Worm (Caenorhabditis elegans) whole organism, mixed stage, embryonic: ENCODE measurements around the gene ZC477.7.

Source experiments
- M03D4.4 ChIP-seq: sonication (generic microtip); optimal IDR thresholded peaks from 2 replicates; lab custom pipeline; 2017; ENCODE audit warnings: mild to moderate bottlenecking, missing genetic modification characterization, missing compliant biosample characterization
- bed-3 ChIP-seq: fragments of 200-800 bp; sonication (Bioruptor generic); optimal IDR thresholded peaks from 3 replicates; lab custom pipeline; 2018; ENCODE audit warnings: mild to moderate bottlenecking, missing genetic modification characterization, moderate library complexity, missing compliant biosample characterization
- blmp-1 ChIP-seq: fragments of 150-350 bp; optimal IDR thresholded peaks from 2 replicates; lab custom pipeline; 2014; ENCODE audit warnings: missing biosample characterization, missing genetic modification characterization
- ceh-39 ChIP-seq: fragments of 150-350 bp; optimal IDR thresholded peaks from 2 replicates; lab custom pipeline; 2014; ENCODE audit warnings: missing biosample characterization, missing genetic modification characterization
- ceh-43 ChIP-seq: fragments of 200-800 bp; sonication (Bioruptor generic); optimal IDR thresholded peaks from 2 replicates; lab custom pipeline; 2018; ENCODE audit warnings: mild to moderate bottlenecking, missing genetic modification characterization, moderate library complexity, missing compliant biosample characterization
- ceh-83 ChIP-seq: fragments of 200-800 bp; sonication (Bioruptor generic); optimal IDR thresholded peaks from 2 replicates; lab custom pipeline; 2018; ENCODE audit warnings: mild to moderate bottlenecking, missing genetic modification characterization, missing compliant biosample characterization
- ces-1 ChIP-seq: fragments of 150-350 bp; optimal IDR thresholded peaks from 2 replicates; lab custom pipeline; 2014; ENCODE audit warnings: missing biosample characterization, missing genetic modification reagents, missing genetic modification characterization
- cnd-1 ChIP-seq: fragments of 200-800 bp; sonication (Bioruptor generic); optimal IDR thresholded peaks from 2 replicates; lab custom pipeline; 2018; ENCODE audit warnings: mild to moderate bottlenecking, missing genetic modification characterization, missing compliant biosample characterization
- drap-1 ChIP-seq: fragments of 200-800 bp; sonication (Bioruptor generic); optimal IDR thresholded peaks from 3 replicates; lab custom pipeline; 2018; ENCODE audit warnings: mild to moderate bottlenecking, missing genetic modification characterization, missing compliant biosample characterization
- elt-1 ChIP-seq: sonication (generic microtip); optimal IDR thresholded peaks from 2 replicates; lab custom pipeline; 2017; ENCODE audit warnings: missing genetic modification characterization, mild to moderate bottlenecking, missing compliant biosample characterization, antibody characterized with exemption, moderate library complexity, borderline replicate concordance; ENCODE audit not compliant: insufficient read depth
- elt-3 ChIP-seq: fragments of 150-350 bp; optimal IDR thresholded peaks from 2 replicates; lab custom pipeline; 2014; ENCODE audit warnings: missing biosample characterization, missing genetic modification characterization
- flh-1 ChIP-seq: fragments of 200-800 bp; sonication (Bioruptor generic); optimal IDR thresholded peaks from 2 replicates; lab custom pipeline; 2018; ENCODE audit warnings: mild to moderate bottlenecking, missing genetic modification characterization, moderate library complexity, missing compliant biosample characterization
- ham-2 ChIP-seq: fragments of 200-800 bp; sonication (Bioruptor generic); optimal IDR thresholded peaks from 2 replicates; lab custom pipeline; 2018; ENCODE audit warnings: mild to moderate bottlenecking, missing genetic modification characterization, missing compliant biosample characterization
- hlh-1 ChIP-seq: fragments of 150-350 bp; optimal IDR thresholded peaks from 2 replicates; lab custom pipeline; 2014; ENCODE audit warnings: missing biosample characterization, missing genetic modification reagents, missing genetic modification characterization
- lin-13 ChIP-seq: fragments of 150-350 bp; optimal IDR thresholded peaks from 2 replicates; lab custom pipeline; 2014; ENCODE audit warnings: missing biosample characterization, missing genetic modification characterization
- lin-32 ChIP-seq: fragments of 200-800 bp; sonication (Bioruptor generic); optimal IDR thresholded peaks from 2 replicates; lab custom pipeline; 2018; ENCODE audit warnings: mild to moderate bottlenecking, missing genetic modification characterization, missing compliant biosample characterization
- lsy-2 ChIP-seq: fragments of 150-350 bp; optimal IDR thresholded peaks from 2 replicates; lab custom pipeline; 2014; ENCODE audit warnings: missing biosample characterization, missing genetic modification characterization
- mab-5 ChIP-seq: fragments of 150-350 bp; optimal IDR thresholded peaks from 2 replicates; lab custom pipeline; 2014; ENCODE audit warnings: missing biosample characterization, missing genetic modification characterization
- mep-1 ChIP-seq: fragments of 150-350 bp; optimal IDR thresholded peaks from 2 replicates; lab custom pipeline; 2017; ENCODE audit warnings: missing biosample characterization, missing genetic modification reagents, missing genetic modification characterization, inconsistent platforms
- mls-2 ChIP-seq: sonication (generic microtip); optimal IDR thresholded peaks from 2 replicates; lab custom pipeline; 2016; ENCODE audit warnings: mild to moderate bottlenecking, missing genetic modification characterization, moderate library complexity, missing compliant biosample characterization
- nhr-12 ChIP-seq: fragments of 150-350 bp; optimal IDR thresholded peaks from 2 replicates; lab custom pipeline; 2014; ENCODE audit warnings: missing biosample characterization, missing genetic modification characterization
- nhr-2 ChIP-seq: fragments of 150-350 bp; optimal IDR thresholded peaks from 2 replicates; lab custom pipeline; 2014; ENCODE audit warnings: missing biosample characterization, missing genetic modification characterization
- nhr-237 ChIP-seq: fragments of 150-350 bp; optimal IDR thresholded peaks from 2 replicates; lab custom pipeline; 2014; ENCODE audit warnings: missing biosample characterization, missing genetic modification characterization
- nhr-28 ChIP-seq: fragments of 150-350 bp; optimal IDR thresholded peaks from 2 replicates; lab custom pipeline; 2014; ENCODE audit warnings: missing biosample characterization, missing genetic modification characterization
- nhr-76 ChIP-seq: sonication (generic microtip); optimal IDR thresholded peaks from 2 replicates; lab custom pipeline; 2017; ENCODE audit warnings: missing biosample characterization, missing genetic modification characterization
- snpc-4 ChIP-seq: fragments of 150-350 bp; optimal IDR thresholded peaks from 2 replicates; lab custom pipeline; 2014; ENCODE audit warnings: missing biosample characterization, missing genetic modification characterization
- sptf-1 ChIP-seq: sonication (generic microtip); optimal IDR thresholded peaks from 2 replicates; lab custom pipeline; 2017; ENCODE audit warnings: mild to moderate bottlenecking, missing genetic modification characterization, moderate library complexity, missing compliant biosample characterization
- tbx-8 ChIP-seq: fragments of 200-800 bp; sonication (Bioruptor generic); optimal IDR thresholded peaks from 2 replicates; lab custom pipeline; 2018; ENCODE audit warnings: mild to moderate bottlenecking, missing genetic modification characterization, moderate library complexity, missing compliant biosample characterization
- unc-120 ChIP-seq: sonication (generic microtip); optimal IDR thresholded peaks from 2 replicates; lab custom pipeline; 2017; ENCODE audit warnings: missing genetic modification characterization, missing compliant biosample characterization; ENCODE audit not compliant: poor library complexity, severe bottlenecking
- unc-39 ChIP-seq: fragments of 150-350 bp; optimal IDR thresholded peaks from 2 replicates; lab custom pipeline; 2014; ENCODE audit warnings: missing biosample characterization, missing genetic modification characterization
- unc-62 ChIP-seq: fragments of 150-350 bp; optimal IDR thresholded peaks from 2 replicates; lab custom pipeline; 2014; ENCODE audit warnings: missing biosample characterization, missing genetic modification reagents, missing genetic modification characterization
- zip-8 ChIP-seq: fragments of 150-350 bp; optimal IDR thresholded peaks from 2 replicates; lab custom pipeline; 2014; ENCODE audit warnings: missing biosample characterization, missing genetic modification characterization
- ztf-11 ChIP-seq: fragments of 150-350 bp; optimal IDR thresholded peaks from 2 replicates; lab custom pipeline; 2014; ENCODE audit warnings: missing biosample characterization, missing genetic modification characterization

ZC477.7 gene

DNA sequence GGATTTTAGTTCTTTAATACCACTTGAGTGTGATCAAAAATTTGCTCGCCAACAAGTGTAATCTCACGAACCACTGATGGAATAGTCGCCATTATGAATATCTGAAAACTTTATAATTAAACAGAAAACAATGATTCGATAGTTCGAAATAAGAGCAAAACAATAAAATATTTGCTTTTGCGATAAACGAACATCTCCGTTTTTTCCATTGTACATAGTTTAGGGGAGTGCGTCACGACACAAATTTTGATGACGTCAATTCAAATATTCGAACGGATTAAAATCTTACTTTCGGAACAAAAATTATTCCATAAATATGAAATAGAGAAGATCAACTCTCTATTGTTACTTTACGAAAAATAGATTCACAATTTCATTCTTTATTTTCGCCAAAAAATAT is 22.7 kb upstream of the ZC477.7 start, which contains the start of gene mutd-1:
Gene mutd-1, minus strand, starts transcription at position 101 of the 400 bp plus-strand sequence.
- TF ChIP-seq sptf-1 (no peak), nhr-28 (tag; lab: Kevin White, UChicago) (no peak), nhr-237 (tag; lab: Kevin White, UChicago) (no peak), ham-2 (GFP tag; lab: Kevin White, UChicago) (no peak), nhr-2 (tag; lab: Kevin White, UChicago) (no peak), snpc-4 (no peak), lsy-2 (tag; lab: Kevin White, UChicago) (no peak), mep-1 (tag; lab: Kevin White, UChicago) (no peak), ztf-11 (tag; lab: Kevin White, UChicago) (no peak), blmp-1 (tag; lab: Kevin White, UChicago) (no peak), cnd-1 (tag; lab: Kevin White, UChicago) (no peak), bed-3 (GFP tag; lab: Kevin White, UChicago) (no peak), nhr-12 (tag; lab: Kevin White, UChicago) (no peak), tbx-8 (GFP tag; lab: Kevin White, UChicago) (no peak), elt-3 (tag; lab: Kevin White, UChicago) (no peak), ceh-83 (GFP tag; lab: Kevin White, UChicago) (no peak), unc-62 (GFP tag; lab: Kevin White, UChicago) (no peak), M03D4.4 (tag; lab: Kevin White, UChicago) (no peak), mls-2 (tag; lab: Kevin White, UChicago) (no peak)
- TF ChIP-seq, all 35 proteins: peak for 0

DNA sequence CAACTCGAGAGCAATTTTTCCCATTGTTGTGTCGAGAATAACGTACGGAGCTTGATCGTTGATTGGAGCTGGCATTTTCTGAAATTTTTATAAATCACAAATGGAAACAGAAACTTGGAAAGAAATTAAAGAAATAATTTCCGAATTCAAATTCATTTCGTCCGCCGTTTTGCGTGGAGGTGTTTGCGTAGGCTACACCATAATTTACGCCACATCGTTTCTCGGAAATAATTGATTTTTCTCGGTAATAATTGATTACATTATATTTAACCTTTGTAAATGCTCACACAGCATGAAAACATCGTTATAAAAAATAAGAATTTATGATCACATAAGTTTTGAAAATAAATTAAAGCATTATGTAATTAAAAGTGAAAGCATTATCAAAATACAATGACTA is 21.9 kb upstream of the ZC477.7 start, which contains the start of gene cyn-12:
Gene cyn-12, minus strand, starts transcription at position 78 of the 400 bp plus-strand sequence.
- TF ChIP-seq ceh-83 (GFP tag; lab: Kevin White, UChicago), result peak; percentile 5
- no peak for TF ChIP-seq flh-1 (GFP tag; lab: Kevin White, UChicago)
- TF ChIP-seq ces-1, result peak; percentile 92
- TF ChIP-seq, all 35 proteins: peak for 2

DNA sequence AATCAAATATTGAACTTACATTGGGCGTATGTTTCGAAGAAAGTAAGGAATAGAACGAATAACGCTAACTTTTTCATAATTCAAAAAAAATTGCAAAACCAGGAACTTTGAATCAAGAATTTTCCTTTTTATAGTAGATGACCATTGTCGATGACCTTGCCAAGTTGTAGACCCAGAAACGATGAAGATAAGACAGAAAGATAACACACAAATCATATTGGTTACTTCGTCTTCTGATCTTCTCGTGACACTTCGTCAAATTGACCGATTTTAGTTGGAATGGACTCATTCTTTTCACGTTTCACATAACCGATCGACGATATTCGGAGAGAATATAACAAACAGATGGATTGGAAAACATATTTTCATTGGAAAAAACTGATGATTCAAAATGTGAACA is 20.5 kb upstream of the ZC477.7 start, which contains the start of gene grsp-3:
Gene grsp-3, minus strand, starts transcription at position 149 of the 400 bp plus-strand sequence.
- no peak for TF ChIP-seq drap-1 (GFP tag; lab: Kevin White, UChicago)
- no peak for TF ChIP-seq lin-13 (tag; lab: Kevin White, UChicago)
- no peak for TF ChIP-seq ztf-11 (tag; lab: Kevin White, UChicago)
- no peak for TF ChIP-seq nhr-12 (tag; lab: Kevin White, UChicago)
- TF ChIP-seq cnd-1 (tag; lab: Kevin White, UChicago), result no peak
- TF ChIP-seq ceh-43 (GFP tag; lab: Kevin White, UChicago), result no peak
- TF ChIP-seq mep-1 (tag; lab: Kevin White, UChicago), result no peak
- no peak for TF ChIP-seq sptf-1
- no peak for TF ChIP-seq nhr-237 (tag; lab: Kevin White, UChicago)
- TF ChIP-seq nhr-2 (tag; lab: Kevin White, UChicago), result no peak
- TF ChIP-seq unc-39 (tag; lab: Kevin White, UChicago), result no peak
- TF ChIP-seq mls-2 (tag; lab: Kevin White, UChicago), result no peak
- TF ChIP-seq zip-8, result no peak
- no peak for TF ChIP-seq ceh-39 (tag; lab: Kevin White, UChicago)
- no peak for TF ChIP-seq unc-120
- no peak for TF ChIP-seq flh-1 (GFP tag; lab: Kevin White, UChicago)
- no peak for TF ChIP-seq hlh-1
- TF ChIP-seq snpc-4, result no peak
- TF ChIP-seq lin-32 (GFP tag; lab: Kevin White, UChicago), result no peak

DNA sequence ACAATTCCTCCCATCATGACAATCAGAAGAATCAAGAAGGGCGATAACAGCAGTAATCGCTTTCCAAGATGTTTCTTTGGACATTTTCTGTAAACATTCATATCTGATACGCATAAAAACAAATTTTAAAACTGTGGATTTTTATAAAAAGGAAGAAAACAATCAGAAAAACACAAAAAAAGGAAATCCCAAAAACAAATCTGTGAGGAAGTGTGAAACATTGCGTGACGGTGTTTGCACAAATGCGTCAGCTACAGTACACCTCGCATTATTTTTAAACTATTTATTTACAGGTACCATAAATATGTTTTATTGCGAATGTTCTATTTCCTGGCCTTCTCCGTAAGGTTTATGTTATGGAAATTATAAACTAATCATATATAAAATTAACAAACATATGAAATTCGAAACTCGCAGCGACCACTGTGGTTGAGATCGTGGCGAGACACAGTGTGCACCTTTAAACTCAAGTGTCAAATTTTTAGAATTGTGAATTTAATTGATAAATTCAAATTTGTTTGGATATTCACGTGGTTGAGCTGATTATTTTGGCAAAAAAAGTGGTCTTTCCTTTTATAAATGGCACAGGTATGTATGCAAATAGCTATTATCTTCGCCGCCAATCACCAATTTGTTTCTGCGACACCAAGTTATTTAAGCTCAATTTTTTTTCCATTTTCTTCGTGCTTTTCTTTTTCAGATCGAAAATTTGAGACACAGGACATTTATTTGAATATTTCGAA is 10.2 kb upstream of the ZC477.7 start, which contains the start of the genes C34D4.10 and str-48:
Gene C34D4.10, minus strand, starts transcription at position 101 of the 743 bp plus-strand sequence.
Gene str-48, plus strand, starts transcription at position 693 of the 743 bp plus-strand sequence.
- TF ChIP-seq mab-5 (tag; lab: Kevin White, UChicago), result no peak
- no peak for TF ChIP-seq tbx-8 (GFP tag; lab: Kevin White, UChicago)
- TF ChIP-seq nhr-76 (tag; lab: Kevin White, UChicago), result no peak
- no peak for TF ChIP-seq elt-1
- TF ChIP-seq cnd-1 (tag; lab: Kevin White, UChicago), result no peak
- no peak for TF ChIP-seq ceh-43 (GFP tag; lab: Kevin White, UChicago)
- no peak for TF ChIP-seq nhr-28 (tag; lab: Kevin White, UChicago)
- no peak for TF ChIP-seq drap-1 (GFP tag; lab: Kevin White, UChicago)
- no peak for TF ChIP-seq lin-13 (tag; lab: Kevin White, UChicago)
- TF ChIP-seq flh-1 (GFP tag; lab: Kevin White, UChicago), result no peak
